Fruit fly (Drosophila melanogaster): ENCODE data around the gene CG4935.

Gene CG4935

DNA sequence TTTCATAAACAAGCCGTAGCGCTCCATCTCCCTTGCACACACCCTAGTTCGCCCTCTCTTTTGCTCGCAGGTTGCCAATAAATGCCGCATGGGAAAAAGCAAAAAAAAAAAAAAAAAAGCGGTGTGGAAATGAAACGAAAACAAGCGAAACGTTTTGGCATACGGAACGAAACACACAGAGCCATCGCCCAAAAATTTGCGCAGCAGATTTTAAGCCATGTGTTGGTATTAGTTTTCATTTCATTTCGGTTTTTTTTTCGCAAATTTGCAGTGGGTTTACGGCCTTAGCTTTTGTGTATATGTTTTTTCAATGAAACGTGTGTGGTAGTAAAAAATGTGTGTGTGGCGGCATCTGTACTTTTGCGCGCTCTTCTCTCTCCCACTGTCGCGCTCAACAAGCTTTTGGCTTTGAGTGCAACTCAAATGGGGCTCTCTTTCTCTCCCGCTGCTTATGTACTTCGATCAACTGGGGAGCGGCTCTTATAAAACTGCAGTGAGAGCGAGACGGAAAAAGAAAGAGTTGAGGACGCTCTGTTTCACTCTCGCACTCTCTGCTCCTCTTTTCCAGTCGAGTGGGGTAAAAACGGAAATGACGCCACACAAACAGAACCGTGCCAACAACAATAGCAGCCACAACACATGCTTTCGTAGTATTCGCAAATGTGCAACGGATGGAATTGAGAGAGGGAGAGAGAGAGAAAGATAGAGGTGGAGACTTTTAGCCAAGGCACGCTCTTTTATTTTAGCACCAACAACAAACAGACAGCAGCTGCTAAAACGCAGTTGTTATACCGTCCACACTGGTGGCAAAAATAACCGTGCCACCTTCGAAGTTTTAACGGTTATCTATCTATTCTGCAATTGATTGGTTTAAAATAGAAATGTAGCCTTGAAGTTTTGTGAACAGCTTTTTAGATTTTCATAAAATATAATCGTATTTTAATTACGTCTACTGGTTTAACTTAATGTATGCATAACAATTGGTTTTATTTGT is 22.7 kb downstream of the CG4935 start (continued):
- TF ChIP-seq CG18011 (GFP tag; optimal IDR thresholded peaks at IDR 0.05) (peak; percentile 32), CG6813 (GFP tag; optimal IDR thresholded peaks at IDR 0.05) (peak; percentile 77), CG15479 (GFP tag; optimal IDR thresholded peaks at IDR 0.05) (no peak), corto (GFP tag; optimal IDR thresholded peaks at IDR 0.05) (peak; percentile 35), peb (GFP tag; IDR thresholded peaks at IDR 0.05) (no peak), NFAT (GFP tag; IDR thresholded peaks at IDR 0.05) (no peak), CG6689 (GFP tag; IDR thresholded peaks at IDR 0.05) (no peak), CG6791 (GFP tag; IDR thresholded peaks at IDR 0.05; ENCODE audit: partially characterized antibody) (no peak), CG8089 (GFP tag; optimal IDR thresholded peaks at IDR 0.05) (peak; percentile 13), CG13296 (GFP tag; optimal IDR thresholded peaks at IDR 0.05) (peak; percentile 53), Lhr (GFP tag; optimal IDR thresholded peaks at IDR 0.05) (no peak), CG2116 (GFP tag; optimal IDR thresholded peaks at IDR 0.05) (peak; percentile 20), H2.0 (GFP tag; IDR thresholded peaks at IDR 0.05) (no peak), Camta (GFP tag; optimal IDR thresholded peaks at IDR 0.05) (peak; percentile 34), Max (GFP tag; optimal IDR thresholded peaks at IDR 0.05) (peak; percentile 21), HLH3B (GFP tag; IDR thresholded peaks at IDR 0.05) (no peak), Kr (GFP tag; optimal IDR thresholded peaks at IDR 0.05) (peak; percentile 96), Awh (GFP tag; IDR thresholded peaks at IDR 0.05) (no peak), sim (GFP tag; IDR thresholded peaks at IDR 0.05) (no peak), sna (GFP tag; IDR thresholded peaks at IDR 0.05; ENCODE audit: partially characterized antibody) (no peak), MTF-1 (GFP tag; optimal IDR thresholded peaks at IDR 0.05; ENCODE audit: borderline replicate concordance) (no peak), CG31365 (tag; optimal IDR thresholded peaks at IDR 0.05) (peak; percentile 47), Nf-YB (GFP tag; optimal IDR thresholded peaks at IDR 0.05) (peak; percentile 18), CG6654 (GFP tag; optimal IDR thresholded peaks at IDR 0.05) (no peak), CG5245 (GFP tag; optimal IDR thresholded peaks at IDR 0.05) (no peak), tgo (GFP tag; IDR thresholded peaks at IDR 0.05) (no peak), CG6683 (GFP tag; optimal IDR thresholded peaks at IDR 0.05) (peak; percentile 33), CG18599 (GFP tag; optimal IDR thresholded peaks at IDR 0.05) (peak; percentile 77), unc-4 (GFP tag; IDR thresholded peaks at IDR 0.05; ENCODE audit: partially characterized antibody) (no peak), CG6175 (GFP tag; IDR thresholded peaks at IDR 0.05) (no peak), inv (GFP tag; IDR thresholded peaks at IDR 0.05; ENCODE audit: partially characterized antibody) (no peak), CG13424 (tag; optimal IDR thresholded peaks at IDR 0.05) (peak; percentile 29), caup (GFP tag; optimal IDR thresholded peaks at IDR 0.05; ENCODE audit: severe bottlenecking) (peak; percentile 35), gcm (GFP tag; optimal IDR thresholded peaks at IDR 0.05) (peak; percentile 2), CG2712 (tag; optimal IDR thresholded peaks at IDR 0.05) (peak; percentile 33), hkb (optimal IDR thresholded peaks at IDR 0.05) (no peak), hkb (GFP tag; IDR thresholded peaks at IDR 0.05) (no peak), nerfin-1 (tag; optimal IDR thresholded peaks at IDR 0.05) (peak; percentile 75), CG8359 (GFP tag; optimal IDR thresholded peaks at IDR 0.05; ENCODE audit: borderline replicate concordance) (no peak), CG9876 (GFP tag; optimal IDR thresholded peaks at IDR 0.05) (peak; percentile 15), Jarid2 (GFP tag; optimal IDR thresholded peaks at IDR 0.05) (peak; percentile 30), Sox102F (GFP tag; optimal IDR thresholded peaks at IDR 0.05) (peak; percentile 54), CG4820 (GFP tag; optimal IDR thresholded peaks at IDR 0.05) (no peak), zen (tag; optimal IDR thresholded peaks at IDR 0.05) (no peak), Hr78 (GFP tag; optimal IDR thresholded peaks at IDR 0.05) (no peak), CG4328 (GFP tag; optimal IDR thresholded peaks at IDR 0.05) (peak; percentile 25), CG12071 (GFP tag; optimal IDR thresholded peaks at IDR 0.05) (peak; percentile 66)
